Fruit fly (Drosophila melanogaster): ENCODE results near the gene Tom70.

DNA sequence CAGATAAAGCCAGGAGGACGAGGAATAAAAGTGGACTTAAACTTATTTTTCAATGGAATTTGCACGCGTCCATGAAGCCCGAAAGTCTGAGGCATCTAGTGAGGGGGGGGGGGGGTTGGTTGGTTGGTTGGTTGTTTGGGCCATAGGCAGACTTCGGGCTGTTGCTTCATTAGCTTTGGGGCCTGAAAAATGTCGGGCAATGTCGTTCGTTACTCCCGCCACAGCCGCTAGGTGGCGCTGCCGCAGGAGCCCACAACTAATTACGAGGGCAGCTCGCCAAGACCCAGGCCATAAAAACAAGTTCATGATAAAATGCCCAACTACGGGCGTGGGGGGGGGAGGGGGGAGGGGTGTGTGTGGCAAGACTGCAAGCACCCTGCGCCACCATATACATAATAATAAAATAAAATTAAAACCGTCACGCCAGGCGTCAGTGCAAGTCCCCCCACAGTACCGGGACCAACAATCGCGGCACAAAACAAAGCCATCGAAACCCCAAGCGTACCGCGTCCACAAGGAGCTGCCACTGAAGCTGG is 39.9 kb upstream of the Tom70 start:
- TF ChIP-seq psq (optimal IDR thresholded peaks at IDR 0.05) (no peak), usp (GFP tag; optimal IDR thresholded peaks at IDR 0.05) (no peak), EcR (GFP tag; optimal IDR thresholded peaks at IDR 0.05) (no peak)
